Worm (Caenorhabditis elegans): ENCODE measurements around the gene zipt-7.2.

Gene zipt-7.2

DNA sequence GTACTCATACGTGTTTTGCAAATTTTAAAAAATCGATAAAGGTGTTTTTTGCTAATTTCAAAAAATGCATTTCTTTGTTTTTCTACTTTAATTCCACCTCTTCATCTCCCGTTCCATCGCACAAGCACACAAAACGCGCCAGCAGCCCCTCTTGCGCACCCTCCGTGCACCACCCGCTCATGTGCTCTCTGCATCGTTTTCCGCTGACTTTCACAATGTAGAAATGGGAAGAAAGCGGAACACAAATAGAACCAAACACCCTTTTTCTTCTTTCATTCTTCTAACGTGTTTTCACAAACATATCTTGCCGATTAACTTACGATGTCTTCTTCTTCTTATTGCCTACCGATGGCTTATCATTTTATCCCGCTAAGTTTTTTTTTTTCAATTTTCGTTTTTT, 14.9 kb downstream of the zipt-7.2 start (continued):
- TF ChIP-seq let-526 (GFP tag; IDR thresholded peaks at IDR 0.05) (peak; percentile 75; the same call in 1 of the 2 replicates), lsl-1 (GFP tag; optimal IDR thresholded peaks at IDR 0.05) (no peak), C06A6.2 (GFP tag; conservative IDR thresholded peaks at IDR 0.05) (peak; percentile 76), attf-5 (GFP tag; optimal IDR thresholded peaks at IDR 0.05) (peak; percentile 86), snpc-3.4 (tag; optimal IDR thresholded peaks at IDR 0.05) (no peak), Y56A3A.18 (GFP tag; IDR thresholded peaks at IDR 0.05) (peak; percentile 77; the same call in 1 of the 2 replicates), egrh-3 (GFP tag; IDR thresholded peaks at IDR 0.05) (0 out of 2 replicates have a peak, but pooled peaks have one; percentile 38), ets-4 (GFP tag; optimal IDR thresholded peaks at IDR 0.05) (peak; percentile 57), egl-18 (GFP tag; IDR thresholded peaks at IDR 0.05) (0 out of 2 replicates have a peak, but pooled peaks have one; percentile 46), fkh-3 (tag; optimal IDR thresholded peaks at IDR 0.05) (no peak), nfyb-1 (GFP tag; IDR thresholded peaks at IDR 0.05) (peak; percentile 78; the same call in 1 of the 2 replicates), die-1 (tag; optimal IDR thresholded peaks at IDR 0.05) (peak; percentile 20), repo-1 (tag; optimal IDR thresholded peaks at IDR 0.05) (peak; percentile 51), mcd-1 (GFP tag; IDR thresholded peaks at IDR 0.05) (peak; percentile 83), T26A5.8 (tag; optimal IDR thresholded peaks at IDR 0.05) (no peak), ztf-25 (GFP tag; IDR thresholded peaks at IDR 0.05) (no peak), F23B12.7 (tag; optimal IDR thresholded peaks at IDR 0.05; ENCODE audit: insufficient read depth) (no peak), hsf-1 (GFP tag; IDR thresholded peaks at IDR 0.05) (0 out of 2 replicates have a peak, but pooled peaks have one; percentile 24), ztf-18 (tag; optimal IDR thresholded peaks at IDR 0.05) (peak; percentile 95), snpc-4 (GFP tag; optimal IDR thresholded peaks at IDR 0.05) (peak; percentile 6), snpc-4 (tag; optimal IDR thresholded peaks at IDR 0.05) (peak; percentile 44 to 63 (median 57)), pbrm-1 (GFP tag; IDR thresholded peaks at IDR 0.05) (peak; percentile 76), zfh-2 (GFP tag; conservative IDR thresholded peaks at IDR 0.05) (peak; percentile 97)

- no peak for TF ChIP-seq nhr-90 (tag; optimal IDR thresholded peaks at IDR 0.05)
- no peak for TF ChIP-seq mxl-1 (tag; optimal IDR thresholded peaks at IDR 0.05)
- TF ChIP-seq D2030.7 (GFP tag; IDR thresholded peaks at IDR 0.05): no peak
- no peak for TF ChIP-seq let-607 (tag; optimal IDR thresholded peaks at IDR 0.05)
- no peak for TF ChIP-seq K12H6.12 (tag; optimal IDR thresholded peaks at IDR 0.05)
- TF ChIP-seq chd-7 (tag; optimal IDR thresholded peaks at IDR 0.05): no peak
- TF ChIP-seq bed-2 (GFP tag; IDR thresholded peaks at IDR 0.05): no peak
- TF ChIP-seq nhr-179 (tag; optimal IDR thresholded peaks at IDR 0.05): no peak
- no peak for TF ChIP-seq ztf-28 (GFP tag; IDR thresholded peaks at IDR 0.05)
Observed at ce11 chrX:15491110-15491509, 16.6 kb downstream of the zipt-7.2 start.

- TF ChIP-seq ztf-26 (tag; optimal IDR thresholded peaks at IDR 0.05): no peak
- TF ChIP-seq T26A5.8 (tag; optimal IDR thresholded peaks at IDR 0.05): no peak
- no peak for TF ChIP-seq lsy-27 (tag; optimal IDR thresholded peaks at IDR 0.05; ENCODE audit: borderline replicate concordance, insufficient read depth)
- no peak for TF ChIP-seq egrh-3 (GFP tag; IDR thresholded peaks at IDR 0.05)
- TF ChIP-seq madf-6 (GFP tag; IDR thresholded peaks at IDR 0.05): no peak
- TF ChIP-seq hlh-26 (GFP tag; conservative IDR thresholded peaks at IDR 0.05): no peak
- TF ChIP-seq snpc-3.4 (tag; optimal IDR thresholded peaks at IDR 0.05): no peak
- no peak for TF ChIP-seq let-526 (GFP tag; IDR thresholded peaks at IDR 0.05)
- no peak for TF ChIP-seq bed-2 (GFP tag; IDR thresholded peaks at IDR 0.05)
- no peak for TF ChIP-seq Y79H2A.3 (GFP tag; conservative IDR thresholded peaks at IDR 0.05)
- no peak for TF ChIP-seq Y56A3A.18 (GFP tag; IDR thresholded peaks at IDR 0.05)
- no peak for TF ChIP-seq atf-7 (tag; optimal IDR thresholded peaks at IDR 0.05)
- TF ChIP-seq chd-7 (tag; optimal IDR thresholded peaks at IDR 0.05): no peak
- TF ChIP-seq repo-1 (tag; optimal IDR thresholded peaks at IDR 0.05): no peak
- no peak for TF ChIP-seq ama-1 (optimal IDR thresholded peaks at IDR 0.05)
- no peak for TF ChIP-seq ama-1 (GFP tag; optimal IDR thresholded peaks at IDR 0.05)
Observed at ce11 chrX:15487806-15488205, 19.9 kb downstream of the zipt-7.2 start, which contains the start of gene H13N06.2. Gene H13N06.2 (plus strand): TSS chrX:15488106.
